Fruit fly (Drosophila melanogaster) whole organism, embryonic: ENCODE measurements around the gene Pif1B.

Experiments used
- Ada2b ChIP-seq: fragments of 200-800 bp; sonication (Bioruptor generic); IDR thresholded peaks from 2 replicates; pipeline ENCODE4 v1.3.6; 2022; ENCODE audit warnings: missing biosample characterization, missing genetic modification characterization
- B-H2 ChIP-seq: fragments of 200-800 bp; sonication (Bioruptor generic); optimal IDR thresholded peaks from 2 replicates; lab custom pipeline; 2018; ENCODE audit warnings: missing biosample characterization, mild to moderate bottlenecking, missing genetic modification characterization
- Bdp1 ChIP-seq: fragments of 200-800 bp; sonication (Bioruptor generic); optimal IDR thresholded peaks from 3 replicates; lab custom pipeline; 2016; ENCODE audit warnings: missing biosample characterization, missing genetic modification characterization
- CG11696 ChIP-seq: fragments of 200-800 bp; sonication (Bioruptor generic); IDR thresholded peaks from 2 replicates; pipeline ENCODE4 v1.3.6; 2022; ENCODE audit warnings: missing biosample characterization, missing genetic modification characterization
- CG13775 ChIP-seq: fragments of 200-800 bp; sonication (Bioruptor generic); optimal IDR thresholded peaks from 3 replicates; lab custom pipeline; 2017; ENCODE audit warnings: missing biosample characterization, mild to moderate bottlenecking, missing genetic modification characterization
- CG16863 ChIP-seq: fragments of 200-800 bp; sonication (Bioruptor generic); optimal IDR thresholded peaks from 3 replicates; lab custom pipeline; 2016; ENCODE audit warnings: missing biosample characterization, missing genetic modification characterization
- CG17568 ChIP-seq: fragments of 200-800 bp; sonication (Bioruptor generic); optimal IDR thresholded peaks from 2 replicates; lab custom pipeline; 2018; ENCODE audit warnings: missing biosample characterization, mild to moderate bottlenecking, missing genetic modification characterization, moderate library complexity
- CG2199 ChIP-seq: fragments of 200-800 bp; sonication (Bioruptor generic); IDR thresholded peaks from 3 replicates; pipeline ENCODE4 v1.3.6; 2022; ENCODE audit warnings: missing biosample characterization, missing genetic modification characterization
- CG30020 ChIP-seq: fragments of 200-800 bp; optimal IDR thresholded peaks from 2 replicates; lab custom pipeline; 2019; ENCODE audit warnings: missing biosample characterization, mild to moderate bottlenecking, missing genetic modification characterization, moderate library complexity
- CG30403 ChIP-seq: fragments of 200-800 bp; sonication (Bioruptor generic); optimal IDR thresholded peaks from 3 replicates; lab custom pipeline; 2016; ENCODE audit warnings: missing biosample characterization, missing genetic modification characterization
- CG31441 ChIP-seq: fragments of 200-800 bp; sonication (Bioruptor generic); IDR thresholded peaks from 2 replicates; pipeline ENCODE4 v1.3.6; 2022; ENCODE audit warnings: missing biosample characterization, missing genetic modification characterization
- CG32772 ChIP-seq: fragments of 200-800 bp; sonication (Bioruptor generic); IDR thresholded peaks from 2 replicates; pipeline ENCODE4 v1.3.6; 2022; ENCODE audit warnings: missing biosample characterization, missing genetic modification characterization
- CG4617 ChIP-seq: fragments of 200-800 bp; sonication (Bioruptor generic); optimal IDR thresholded peaks from 3 replicates; lab custom pipeline; 2016; ENCODE audit warnings: missing biosample characterization, missing genetic modification characterization, borderline replicate concordance
- CG4730 ChIP-seq: fragments of 200-800 bp; sonication (Bioruptor generic); IDR thresholded peaks from 2 replicates; pipeline ENCODE4 v1.3.6; 2022; ENCODE audit warnings: missing biosample characterization, missing genetic modification characterization
- CG6683 ChIP-seq: fragments of 200-800 bp; sonication (Bioruptor generic); optimal IDR thresholded peaks from 2 replicates; lab custom pipeline; 2017; ENCODE audit warnings: missing biosample characterization, mild to moderate bottlenecking, missing genetic modification characterization, missing genetic modification reagents
- CG6791 ChIP-seq: fragments of 200-800 bp; sonication (Bioruptor generic); IDR thresholded peaks from 3 replicates; pipeline ENCODE4 v1.3.6; 2022; ENCODE audit warnings: missing biosample characterization, missing genetic modification characterization; ENCODE audit not compliant: partially characterized antibody
- CG8359 ChIP-seq: fragments of 200-800 bp; sonication (Bioruptor generic); optimal IDR thresholded peaks from 2 replicates; lab custom pipeline; 2017; ENCODE audit warnings: missing biosample characterization, mild to moderate bottlenecking, missing genetic modification characterization, borderline replicate concordance
- CG9215 ChIP-seq: fragments of 200-800 bp; sonication (Bioruptor generic); IDR thresholded peaks from 2 replicates; pipeline ENCODE4 v1.3.6; 2022; ENCODE audit warnings: missing biosample characterization, missing genetic modification characterization
- CTCF ChIP-seq: fragments of 200-800 bp; sonication (Bioruptor generic); optimal IDR thresholded peaks from 2 replicates; lab custom pipeline; 2017; ENCODE audit warnings: missing biosample characterization, mild to moderate bottlenecking, missing genetic modification characterization, moderate library complexity
- CoRest ChIP-seq: fragments of 200-800 bp; sonication (Bioruptor generic); optimal IDR thresholded peaks from 3 replicates; lab custom pipeline; 2018; ENCODE audit warnings: missing biosample characterization, mild to moderate bottlenecking, missing genetic modification characterization, moderate library complexity
- Dfd ChIP-seq, 2 experiments: fragments of >200 bp; optimal IDR thresholded peaks; 2 replicates each; lab custom pipeline; 2017; ENCODE audit warnings: missing biosample characterization in 2 of 2, missing genetic modification characterization in 2 of 2
- Dip3 ChIP-seq: fragments of 200-800 bp; sonication (Bioruptor generic); optimal IDR thresholded peaks from 3 replicates; lab custom pipeline; 2016; ENCODE audit warnings: missing biosample characterization, missing genetic modification characterization
- Elba2 ChIP-seq: fragments of 200-800 bp; sonication (Bioruptor generic); optimal IDR thresholded peaks from 3 replicates; lab custom pipeline; 2016; ENCODE audit warnings: missing biosample characterization, missing genetic modification characterization
- MTF-1 ChIP-seq: fragments of 200-800 bp; sonication (Bioruptor generic); optimal IDR thresholded peaks from 2 replicates; lab custom pipeline; 2018; ENCODE audit warnings: missing biosample characterization, mild to moderate bottlenecking, missing genetic modification characterization, borderline replicate concordance
- Mrtf ChIP-seq: fragments of 200-800 bp; sonication (Bioruptor generic); IDR thresholded peaks from 3 replicates; pipeline ENCODE4 v1.3.6; 2022; ENCODE audit warnings: missing biosample characterization, missing genetic modification characterization
- Opbp ChIP-seq: fragments of 200-800 bp; sonication (Bioruptor generic); IDR thresholded peaks from 3 replicates; pipeline ENCODE4 v1.3.6; 2022; ENCODE audit warnings: missing biosample characterization, missing genetic modification characterization; ENCODE audit not compliant: partially characterized antibody
- Ravus ChIP-seq: fragments of 200-800 bp; sonication (Bioruptor generic); IDR thresholded peaks from 2 replicates; pipeline ENCODE4 v1.3.6; 2022; ENCODE audit warnings: missing biosample characterization, missing genetic modification characterization
- Sin3A ChIP-seq: fragments of >200 bp; optimal IDR thresholded peaks from 2 replicates; lab custom pipeline; 2018
- Sry-δ ChIP-seq: fragments of 200-800 bp; sonication (Bioruptor generic); optimal IDR thresholded peaks from 2 replicates; lab custom pipeline; 2016; ENCODE audit warnings: missing biosample characterization, missing genetic modification characterization
- Tbp ChIP-seq: fragments of >200 bp; optimal IDR thresholded peaks from 2 replicates; lab custom pipeline; 2018; ENCODE audit warnings: missing biosample characterization, missing genetic modification characterization
- Vsx1 ChIP-seq: fragments of 200-800 bp; sonication (Bioruptor generic); optimal IDR thresholded peaks from 2 replicates; lab custom pipeline; 2017; ENCODE audit warnings: missing biosample characterization, mild to moderate bottlenecking, missing genetic modification characterization, missing genetic modification reagents
- Xrp1 ChIP-seq: fragments of 200-800 bp; sonication (Bioruptor generic); IDR thresholded peaks from 2 replicates; pipeline ENCODE4 v1.3.6; 2022; ENCODE audit warnings: missing biosample characterization, missing genetic modification characterization
- abd-A ChIP-seq: fragments of 200-800 bp; sonication (Bioruptor generic); optimal IDR thresholded peaks from 3 replicates; lab custom pipeline; 2019; ENCODE audit warnings: missing biosample characterization, mild to moderate bottlenecking, missing genetic modification characterization, moderate library complexity
- az2 ChIP-seq: fragments of 200-800 bp; sonication (Bioruptor generic); optimal IDR thresholded peaks from 3 replicates; lab custom pipeline; 2016; ENCODE audit warnings: missing biosample characterization, missing genetic modification characterization
- br ChIP-seq: fragments of >200 bp; optimal IDR thresholded peaks from 2 replicates; lab custom pipeline; 2017
- bsh ChIP-seq, 2 experiments: fragments of 200-800 bp; sonication (Bioruptor generic); optimal IDR thresholded peaks; 2 replicates each; lab custom pipeline; 2017 to 2018; ENCODE audit warnings: mild to moderate bottlenecking in 2 of 2, missing biosample characterization in 2 of 2, missing genetic modification characterization in 2 of 2, moderate library complexity in 1 of 2
- btn ChIP-seq: fragments of 200-800 bp; sonication (Bioruptor generic); optimal IDR thresholded peaks from 2 replicates; lab custom pipeline; 2016; ENCODE audit warnings: missing biosample characterization, missing genetic modification characterization
- chn ChIP-seq: fragments of 200-800 bp; sonication (Bioruptor generic); optimal IDR thresholded peaks from 2 replicates; lab custom pipeline; 2016; ENCODE audit warnings: missing biosample characterization, missing genetic modification characterization
- dati ChIP-seq: fragments of 200-800 bp; sonication (Bioruptor generic); IDR thresholded peaks from 2 replicates; pipeline ENCODE4 v1.3.6; 2022; ENCODE audit warnings: missing biosample characterization, missing genetic modification characterization
- dysf ChIP-seq: fragments of 200-800 bp; sonication (Bioruptor generic); IDR thresholded peaks from 3 replicates; pipeline ENCODE4 v1.3.6; 2022; ENCODE audit warnings: missing biosample characterization, missing genetic modification characterization
- exex ChIP-seq: fragments of 200-800 bp; sonication (Bioruptor generic); optimal IDR thresholded peaks from 4 replicates; lab custom pipeline; 2018; ENCODE audit warnings: missing biosample characterization, mild to moderate bottlenecking, missing genetic modification characterization, moderate library complexity
- hb ChIP-seq: fragments of 200-800 bp; sonication (Bioruptor generic); IDR thresholded peaks from 3 replicates; pipeline ENCODE4 v1.3.6; 2022; ENCODE audit warnings: missing biosample characterization, missing genetic modification characterization; ENCODE audit not compliant: partially characterized antibody
- jing ChIP-seq: fragments of 200-800 bp; sonication (Bioruptor generic); optimal IDR thresholded peaks from 2 replicates; lab custom pipeline; 2018; ENCODE audit warnings: missing biosample characterization, mild to moderate bottlenecking, missing genetic modification characterization
- kah ChIP-seq: fragments of 200-800 bp; sonication (Bioruptor generic); optimal IDR thresholded peaks from 2 replicates; lab custom pipeline; 2018; ENCODE audit warnings: missing biosample characterization, mild to moderate bottlenecking, missing genetic modification characterization
- sens-2 ChIP-seq: fragments of 200-800 bp; sonication (Bioruptor generic); IDR thresholded peaks from 2 replicates; pipeline ENCODE4 v1.3.6; 2022; ENCODE audit warnings: missing biosample characterization, missing genetic modification characterization
- sna ChIP-seq: fragments of 200-800 bp; sonication (Bioruptor generic); IDR thresholded peaks from 2 replicates; pipeline ENCODE4 v1.3.6; 2022; ENCODE audit warnings: missing biosample characterization, missing genetic modification characterization; ENCODE audit not compliant: partially characterized antibody
- so ChIP-seq: fragments of 200-800 bp; sonication (Bioruptor generic); IDR thresholded peaks from 3 replicates; pipeline ENCODE4 v1.3.6; 2022; ENCODE audit warnings: missing biosample characterization, missing genetic modification characterization
- sob ChIP-seq: fragments of 200-800 bp; sonication (Bioruptor generic); IDR thresholded peaks from 2 replicates; pipeline ENCODE4 v1.3.6; 2022; ENCODE audit warnings: missing biosample characterization, missing genetic modification characterization
- sr ChIP-seq: fragments of 200-800 bp; sonication (Bioruptor generic); IDR thresholded peaks from 3 replicates; pipeline ENCODE4 v1.3.6; 2022; ENCODE audit warnings: missing biosample characterization, missing genetic modification characterization
- ssp ChIP-seq: fragments of 200-800 bp; sonication (Bioruptor generic); IDR thresholded peaks from 2 replicates; pipeline ENCODE4 v1.3.6; 2022; ENCODE audit warnings: missing biosample characterization, missing genetic modification characterization
- tup ChIP-seq: fragments of 200-800 bp; sonication (Bioruptor generic); optimal IDR thresholded peaks from 2 replicates; lab custom pipeline; 2016; ENCODE audit warnings: missing biosample characterization, mild to moderate bottlenecking, missing genetic modification characterization, moderate library complexity
- vvl ChIP-seq: fragments of 200-800 bp; sonication (Bioruptor generic); IDR thresholded peaks from 2 replicates; pipeline ENCODE4 v1.3.6; 2022; ENCODE audit warnings: missing biosample characterization, missing genetic modification characterization

Pif1B gene

DNA sequence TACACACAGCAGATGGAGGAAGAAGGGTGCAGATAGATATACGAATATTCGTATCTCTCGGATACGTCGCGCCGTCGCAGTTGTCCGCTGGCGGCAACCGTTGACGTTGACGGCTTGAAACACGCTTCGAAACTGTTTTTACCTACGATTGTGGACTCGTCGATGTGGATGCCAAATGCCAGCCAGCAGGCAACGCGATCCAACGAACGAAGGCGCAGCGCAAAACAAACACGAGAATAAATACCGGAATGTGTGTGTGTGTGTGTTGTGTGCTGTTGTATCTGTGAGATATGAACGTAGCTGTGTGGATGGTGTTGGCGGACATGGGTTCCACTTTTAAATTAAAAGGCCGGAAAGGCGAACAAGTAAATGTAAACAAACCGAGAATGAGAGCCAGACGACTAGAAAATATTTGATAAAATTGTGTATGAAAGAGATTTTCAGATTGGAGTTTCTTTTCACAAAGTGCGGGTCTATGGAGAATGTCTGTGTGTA, 45.2 kb upstream of the Pif1B start (continued):
- TF ChIP-seq Bdp1 (GFP tag; lab: Kevin White, UChicago) (peak; percentile 41), az2 (GFP tag; lab: Kevin White, UChicago) (no peak), CG4730 (GFP tag; lab: Robert Waterston, UW) (no peak), dati (GFP tag; lab: Robert Waterston, UW) (no peak), CoRest (tag; lab: Kevin White, UChicago) (peak; percentile 28), CG31441 (GFP tag; lab: Robert Waterston, UW) (peak; percentile 31; the same call in 1 of the 2 replicates), CG6791 (peak; percentile 66; the same call in 2 of the 3 replicates), Opbp (GFP tag; lab: Robert Waterston, UW) (peak; percentile 69), CG4617 (GFP tag; lab: Kevin White, UChicago) (no peak), kah (GFP tag; lab: Kevin White, UChicago) (peak; percentile 35), CTCF (GFP tag; lab: Kevin White, UChicago) (no peak), CG6683 (GFP tag; lab: Kevin White, UChicago) (peak; percentile 46), Elba2 (peak; percentile 13), sob (GFP tag; lab: Robert Waterston, UW) (peak; percentile 70; the same call in 1 of the 2 replicates), B-H2 (GFP tag; lab: Kevin White, UChicago) (peak; percentile 58), CG30020 (tag; lab: Kevin White, UChicago) (no peak), br (lab: Kevin White, UChicago) (no peak), Tbp (GFP tag; lab: Kevin White, UChicago) (no peak), so (GFP tag; lab: Robert Waterston, UW) (peak; percentile 73; the same call in 1 of the 3 replicates), vvl (GFP tag; lab: Robert Waterston, UW) (peak; percentile 85), Sin3A (lab: Kevin White, UChicago) (no peak), chn (GFP tag; lab: Kevin White, UChicago) (peak; percentile 18), CG11696 (GFP tag; lab: Robert Waterston, UW) (no peak), jing (no peak), hb (GFP tag; lab: Robert Waterston, UW) (no peak), abd-A (tag; lab: Kevin White, UChicago) (peak; percentile 62), MTF-1 (GFP tag; lab: Kevin White, UChicago) (peak; percentile 62), CG8359 (GFP tag; lab: Kevin White, UChicago) (peak; percentile 16), CG32772 (GFP tag; lab: Robert Waterston, UW) (no peak), CG2199 (GFP tag; lab: Robert Waterston, UW) (peak; percentile 97), Sry-δ (GFP tag; lab: Kevin White, UChicago) (peak; percentile 13), Ravus (no peak), ssp (no peak), Vsx1 (GFP tag; lab: Kevin White, UChicago) (peak; percentile 82), Xrp1 (GFP tag; lab: Robert Waterston, UW) (peak; percentile 54), CG17568 (GFP tag; lab: Kevin White, UChicago) (peak; percentile 69), Mrtf (GFP tag; lab: Robert Waterston, UW) (no peak), CG13775 (GFP tag; lab: Kevin White, UChicago) (peak; percentile 8), sr (GFP tag; lab: Robert Waterston, UW) (peak; percentile 4; the same call in 1 of the 3 replicates), bsh (GFP tag; optimal IDR thresholded peaks at IDR 0.05; lab: Kevin White, UChicago) (peak in 1 of 2 experiments; percentile 63), tup (GFP tag; lab: Kevin White, UChicago) (no peak), CG16863 (peak; percentile 50), Dfd (GFP tag; optimal IDR thresholded peaks at IDR 0.05; lab: Kevin White, UChicago) (no peak), Dip3 (GFP tag; lab: Kevin White, UChicago) (no peak), btn (GFP tag; lab: Kevin White, UChicago) (peak; percentile 12), exex (no peak), CG9215 (GFP tag; lab: Robert Waterston, UW) (no peak), CG30403 (GFP tag; lab: Kevin White, UChicago) (no peak), sna (GFP tag; lab: Robert Waterston, UW) (peak; percentile 47; the same call in 1 of the 2 replicates), sens-2 (GFP tag; lab: Robert Waterston, UW) (no peak), Ada2b (GFP tag; lab: Robert Waterston, UW) (0 out of 2 replicates have a peak, but pooled peaks have one; percentile 24), dysf (GFP tag; lab: Robert Waterston, UW) (no peak; the same call in 2 of the 3 replicates)
